Fruit fly (Drosophila melanogaster) whole organism, wandering third instar larva: Measurements from ENCODE around the gene Nubp2.

ENCODE experiments used
- GATAd ChIP-seq: sonication (Bioruptor generic); optimal IDR thresholded peaks from 2 replicates; lab custom pipeline; 2016; ENCODE audit warnings: missing biosample characterization, missing genetic modification characterization
- dl ChIP-seq, 2 experiments: fragments of 175-275, 200-275 bp in 1 of 2; fragments of 200-275 bp in 1 of 2; sonication (Bioruptor generic); optimal IDR thresholded peaks; lab custom pipeline; 2018; ENCODE audit warnings: mild to moderate bottlenecking in 2 of 2, missing biosample characterization in 2 of 2, missing genetic modification characterization in 2 of 2, moderate library complexity in 2 of 2; ENCODE audit not compliant: partially characterized antibody in 2 of 2, insufficient read depth in 1 of 2
- pan ChIP-seq: fragments of >200 bp; optimal IDR thresholded peaks from 2 replicates; lab custom pipeline; 2017

DNA sequence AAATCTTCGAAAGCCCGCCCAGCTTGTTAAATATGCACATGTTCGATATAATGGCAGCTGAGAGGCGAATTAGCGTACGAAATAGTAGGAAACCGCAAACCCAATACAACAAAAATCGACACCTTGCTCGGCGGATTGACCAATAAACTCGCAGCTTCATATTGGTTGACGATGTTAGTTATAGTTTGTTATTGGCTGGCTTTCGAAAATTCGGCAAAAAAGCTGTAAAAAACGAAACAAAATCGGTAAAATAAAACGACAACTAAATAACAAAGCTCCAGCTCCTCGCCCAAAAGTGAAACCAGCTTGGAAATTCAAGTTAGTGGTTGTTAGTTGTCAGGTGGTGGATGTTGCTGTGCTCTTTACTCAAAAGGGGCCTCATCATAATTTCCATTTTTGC, 37.4 kb downstream of the Nubp2 start:
- TF ChIP-seq GATAd (GFP tag; lab: Kevin White, UChicago) (no peak), pan (no peak), dl (GFP tag; optimal IDR thresholded peaks at IDR 0.05; lab: Kevin White, UChicago; ENCODE audit: insufficient read depth in 1 of 2, partially characterized antibody in 2 of 2) (no peak)
